Fruit fly (Drosophila melanogaster) whole organism, embryonic: ENCODE measurements around the gene CG7378.

Source experiments
- Bteb2 ChIP-seq: fragments of 200-800 bp; sonication (Bioruptor generic); optimal IDR thresholded peaks from 2 replicates; lab custom pipeline; 2016; ENCODE audit warnings: missing biosample characterization, missing genetic modification characterization
- CG10147 ChIP-seq: fragments of 200-800 bp; sonication (Bioruptor generic); optimal IDR thresholded peaks from 2 replicates; lab custom pipeline; 2019; ENCODE audit warnings: missing biosample characterization, mild to moderate bottlenecking, missing genetic modification characterization, moderate library complexity
- CG1024 ChIP-seq: fragments of 200-800 bp; sonication (Bioruptor generic); IDR thresholded peaks from 2 replicates; pipeline ENCODE4 v1.3.6; 2022; ENCODE audit warnings: missing biosample characterization, missing genetic modification characterization
- CG10959 ChIP-seq: fragments of 200-800 bp; sonication (Bioruptor generic); IDR thresholded peaks from 2 replicates; pipeline ENCODE4 v1.3.6; 2022; ENCODE audit warnings: missing biosample characterization, missing genetic modification characterization
- CG13296 ChIP-seq: fragments of 200-800 bp; sonication (Bioruptor generic); optimal IDR thresholded peaks from 3 replicates; lab custom pipeline; 2018; ENCODE audit warnings: missing biosample characterization, mild to moderate bottlenecking, missing genetic modification characterization
- CG13624 ChIP-seq: fragments of 200-800 bp; sonication (Bioruptor generic); optimal IDR thresholded peaks from 2 replicates; lab custom pipeline; 2016; ENCODE audit warnings: missing biosample characterization, missing genetic modification characterization
- CG14667 ChIP-seq: fragments of 200-800 bp; sonication (Bioruptor generic); IDR thresholded peaks from 2 replicates; pipeline ENCODE4 v1.3.6; 2022; ENCODE audit warnings: missing biosample characterization, missing genetic modification characterization
- CG14710 ChIP-seq: fragments of 200-800 bp; sonication (Bioruptor generic); optimal IDR thresholded peaks from 3 replicates; lab custom pipeline; 2019; ENCODE audit warnings: missing biosample characterization, mild to moderate bottlenecking, missing genetic modification characterization, moderate library complexity
- CG16863 ChIP-seq: fragments of 200-800 bp; sonication (Bioruptor generic); optimal IDR thresholded peaks from 3 replicates; lab custom pipeline; 2016; ENCODE audit warnings: missing biosample characterization, missing genetic modification characterization
- CG17359 ChIP-seq: fragments of 200-800 bp; sonication (Bioruptor generic); optimal IDR thresholded peaks from 3 replicates; lab custom pipeline; 2018; ENCODE audit warnings: missing biosample characterization, mild to moderate bottlenecking, missing genetic modification characterization, moderate library complexity
- CG2875 ChIP-seq: fragments of 200-800 bp; sonication (Bioruptor generic); optimal IDR thresholded peaks from 2 replicates; lab custom pipeline; 2017; ENCODE audit warnings: missing biosample characterization, mild to moderate bottlenecking, missing genetic modification characterization, missing genetic modification reagents
- CG30403 ChIP-seq: fragments of 200-800 bp; sonication (Bioruptor generic); optimal IDR thresholded peaks from 3 replicates; lab custom pipeline; 2016; ENCODE audit warnings: missing biosample characterization, missing genetic modification characterization
- CG5245 ChIP-seq: fragments of 200-800 bp; sonication (Bioruptor generic); optimal IDR thresholded peaks from 3 replicates; lab custom pipeline; 2016; ENCODE audit warnings: missing biosample characterization, missing genetic modification characterization
- CG6854 ChIP-seq: fragments of 200-800 bp; sonication (Bioruptor generic); optimal IDR thresholded peaks from 3 replicates; lab custom pipeline; 2017; ENCODE audit warnings: missing biosample characterization, mild to moderate bottlenecking, missing genetic modification characterization
- CG7271 ChIP-seq: fragments of 200-800 bp; sonication (Bioruptor generic); optimal IDR thresholded peaks from 2 replicates; lab custom pipeline; 2018; ENCODE audit warnings: missing biosample characterization, mild to moderate bottlenecking, missing genetic modification characterization, moderate library complexity
- CG7786 ChIP-seq: fragments of 200-800 bp; sonication (Bioruptor generic); optimal IDR thresholded peaks from 2 replicates; lab custom pipeline; 2016; ENCODE audit warnings: missing biosample characterization, missing genetic modification characterization
- CG8478 ChIP-seq: fragments of >200 bp; optimal IDR thresholded peaks from 2 replicates; lab custom pipeline; 2018
- D ChIP-seq, 2 experiments: fragments of 200-800 bp in 1 of 2; fragments of >200 bp in 1 of 2; sonication (Bioruptor generic) in 1 of 2; optimal IDR thresholded peaks; 2 replicates in 1 of 2; 3 replicates in 1 of 2; lab custom pipeline; 2017; ENCODE audit warnings: mild to moderate bottlenecking in 1 of 2, missing biosample characterization in 1 of 2, missing genetic modification characterization in 1 of 2, missing genetic modification reagents in 1 of 2
- D19A ChIP-seq: fragments of 200-800 bp; optimal IDR thresholded peaks from 3 replicates; lab custom pipeline; 2019; ENCODE audit warnings: missing biosample characterization, mild to moderate bottlenecking, missing genetic modification characterization, moderate library complexity
- Dip3 ChIP-seq: fragments of 200-800 bp; sonication (Bioruptor generic); optimal IDR thresholded peaks from 3 replicates; lab custom pipeline; 2016; ENCODE audit warnings: missing biosample characterization, missing genetic modification characterization
- Drgx ChIP-seq: fragments of 200-800 bp; sonication (Bioruptor generic); IDR thresholded peaks from 2 replicates; pipeline ENCODE4 v1.3.6; 2022; ENCODE audit warnings: missing biosample characterization, missing genetic modification characterization
- Ets97D ChIP-seq: fragments of 200-800 bp; sonication (Bioruptor generic); optimal IDR thresholded peaks from 3 replicates; lab custom pipeline; 2016; ENCODE audit warnings: missing biosample characterization, missing genetic modification characterization
- GATAe ChIP-seq: fragments of 200-800 bp; sonication (Bioruptor generic); conservative IDR thresholded peaks from 2 replicates; pipeline ENCODE4 v1.3.6; 2022; ENCODE audit warnings: missing biosample characterization, missing genetic modification characterization
- Jarid2 ChIP-seq: fragments of 200-800 bp; sonication (Bioruptor generic); optimal IDR thresholded peaks from 3 replicates; lab custom pipeline; 2017; ENCODE audit warnings: mild to moderate bottlenecking, missing biosample characterization, missing genetic modification reagents, missing genetic modification characterization
- Oli ChIP-seq: fragments of 200-800 bp; sonication (Bioruptor generic); optimal IDR thresholded peaks from 2 replicates; lab custom pipeline; 2018; ENCODE audit warnings: missing biosample characterization, mild to moderate bottlenecking, missing genetic modification characterization, moderate library complexity
- PHDP ChIP-seq: fragments of 200-800 bp; sonication (Bioruptor generic); optimal IDR thresholded peaks from 3 replicates; lab custom pipeline; 2018; ENCODE audit warnings: missing biosample characterization, mild to moderate bottlenecking, missing genetic modification characterization, moderate library complexity
- Usf ChIP-seq: fragments of 200-800 bp; sonication (Bioruptor generic); optimal IDR thresholded peaks from 2 replicates; lab custom pipeline; 2017; ENCODE audit warnings: missing genotype, missing biosample characterization, missing genetic modification characterization
- Vsx1 ChIP-seq: fragments of 200-800 bp; sonication (Bioruptor generic); optimal IDR thresholded peaks from 2 replicates; lab custom pipeline; 2017; ENCODE audit warnings: missing biosample characterization, mild to moderate bottlenecking, missing genetic modification characterization, missing genetic modification reagents
- abd-A ChIP-seq: fragments of 200-800 bp; sonication (Bioruptor generic); optimal IDR thresholded peaks from 3 replicates; lab custom pipeline; 2019; ENCODE audit warnings: missing biosample characterization, mild to moderate bottlenecking, missing genetic modification characterization, moderate library complexity
- cad ChIP-seq: fragments of >200 bp; optimal IDR thresholded peaks from 2 replicates; lab custom pipeline; 2017; ENCODE audit warnings: missing biosample characterization, missing genetic modification characterization
- cg ChIP-seq: fragments of 200-800 bp; sonication (Bioruptor generic); optimal IDR thresholded peaks from 3 replicates; lab custom pipeline; 2019; ENCODE audit warnings: missing biosample characterization, mild to moderate bottlenecking, missing genetic modification characterization, moderate library complexity
- esg ChIP-seq: fragments of 200-800 bp; sonication (Bioruptor generic); conservative IDR thresholded peaks from 2 replicates; pipeline ENCODE4 v1.3.6; 2022; ENCODE audit warnings: missing biosample characterization, missing genetic modification characterization
- fd64A ChIP-seq: fragments of 200-800 bp; sonication (Bioruptor generic); optimal IDR thresholded peaks from 3 replicates; lab custom pipeline; 2018; ENCODE audit warnings: missing biosample characterization, mild to moderate bottlenecking, missing genetic modification characterization
- fd96Cb ChIP-seq: fragments of 200-800 bp; sonication (Bioruptor generic); optimal IDR thresholded peaks from 2 replicates; lab custom pipeline; 2018; ENCODE audit warnings: missing biosample characterization, mild to moderate bottlenecking, missing genetic modification characterization, moderate library complexity
- grn ChIP-seq: fragments of 200-800 bp; sonication (Bioruptor generic); optimal IDR thresholded peaks from 3 replicates; lab custom pipeline; 2017; ENCODE audit warnings: missing biosample characterization, missing genetic modification characterization
- gsb-n ChIP-seq: fragments of 200-800 bp; sonication (Bioruptor generic); optimal IDR thresholded peaks from 3 replicates; lab custom pipeline; 2018; ENCODE audit warnings: missing biosample characterization, mild to moderate bottlenecking, missing genetic modification characterization
- hbn ChIP-seq: fragments of 200-800 bp; sonication (Bioruptor generic); IDR thresholded peaks from 2 replicates; pipeline ENCODE4 v1.3.6; 2022; ENCODE audit warnings: missing biosample characterization, missing genetic modification characterization; ENCODE audit not compliant: partially characterized antibody
- jigr1 ChIP-seq: fragments of 200-800 bp; sonication (Bioruptor generic); IDR thresholded peaks from 3 replicates; pipeline ENCODE4 v1.3.6; 2022; ENCODE audit warnings: missing biosample characterization, missing genetic modification characterization
- jing ChIP-seq: fragments of 200-800 bp; sonication (Bioruptor generic); optimal IDR thresholded peaks from 2 replicates; lab custom pipeline; 2018; ENCODE audit warnings: missing biosample characterization, mild to moderate bottlenecking, missing genetic modification characterization
- luna ChIP-seq: fragments of 200-800 bp; sonication (Bioruptor generic); optimal IDR thresholded peaks from 2 replicates; lab custom pipeline; 2016; ENCODE audit warnings: missing biosample characterization, missing genetic modification characterization
- nau ChIP-seq: fragments of 200-800 bp; sonication (Bioruptor generic); optimal IDR thresholded peaks from 3 replicates; lab custom pipeline; 2017; ENCODE audit warnings: missing biosample characterization, mild to moderate bottlenecking, missing genetic modification characterization, missing genetic modification reagents
- onecut ChIP-seq: fragments of 200-800 bp; sonication (Bioruptor generic); IDR thresholded peaks from 2 replicates; pipeline ENCODE4 v1.3.6; 2022; ENCODE audit warnings: missing biosample characterization, missing genetic modification characterization
- pb ChIP-seq: fragments of 200-800 bp; sonication (Bioruptor generic); optimal IDR thresholded peaks from 3 replicates; lab custom pipeline; 2016; ENCODE audit warnings: missing biosample characterization, missing genetic modification characterization
- pros ChIP-seq: fragments of 200-800 bp; sonication (Bioruptor generic); optimal IDR thresholded peaks from 3 replicates; lab custom pipeline; 2019; ENCODE audit warnings: missing biosample characterization, mild to moderate bottlenecking, missing genetic modification characterization, moderate library complexity
- psq ChIP-seq: fragments of 200-800 bp; sonication (Bioruptor generic); optimal IDR thresholded peaks from 2 replicates; lab custom pipeline; 2017; ENCODE audit warnings: missing biosample characterization, missing genetic modification characterization
- sug ChIP-seq: fragments of 200-800 bp; optimal IDR thresholded peaks from 2 replicates; lab custom pipeline; 2019; ENCODE audit warnings: missing biosample characterization, mild to moderate bottlenecking, missing genetic modification characterization, moderate library complexity
- tap ChIP-seq: fragments of 200-800 bp; optimal IDR thresholded peaks from 3 replicates; lab custom pipeline; 2019; ENCODE audit warnings: missing biosample characterization, mild to moderate bottlenecking, missing genetic modification characterization, moderate library complexity
- trh ChIP-seq: fragments of 200-800 bp; sonication (Bioruptor generic); optimal IDR thresholded peaks from 2 replicates; lab custom pipeline; 2016; ENCODE audit warnings: missing biosample characterization, missing genetic modification characterization
- yki ChIP-seq: fragments of >200 bp; optimal IDR thresholded peaks from 3 replicates; lab custom pipeline; 2018
- z ChIP-seq: fragments of 200-800 bp; sonication (Bioruptor generic); IDR thresholded peaks from 3 replicates; pipeline ENCODE4 v1.3.6; 2022; ENCODE audit warnings: missing biosample characterization, missing genetic modification characterization
- zf30C ChIP-seq: fragments of 200-800 bp; sonication (Bioruptor generic); optimal IDR thresholded peaks from 3 replicates; lab custom pipeline; 2018; ENCODE audit warnings: missing biosample characterization, mild to moderate bottlenecking, missing genetic modification characterization
- zfh1 ChIP-seq: fragments of 200-800 bp; sonication (Bioruptor generic); IDR thresholded peaks from 3 replicates; pipeline ENCODE4 v1.3.6; 2022; ENCODE audit warnings: missing biosample characterization, missing genetic modification characterization

The CG7378 gene

DNA sequence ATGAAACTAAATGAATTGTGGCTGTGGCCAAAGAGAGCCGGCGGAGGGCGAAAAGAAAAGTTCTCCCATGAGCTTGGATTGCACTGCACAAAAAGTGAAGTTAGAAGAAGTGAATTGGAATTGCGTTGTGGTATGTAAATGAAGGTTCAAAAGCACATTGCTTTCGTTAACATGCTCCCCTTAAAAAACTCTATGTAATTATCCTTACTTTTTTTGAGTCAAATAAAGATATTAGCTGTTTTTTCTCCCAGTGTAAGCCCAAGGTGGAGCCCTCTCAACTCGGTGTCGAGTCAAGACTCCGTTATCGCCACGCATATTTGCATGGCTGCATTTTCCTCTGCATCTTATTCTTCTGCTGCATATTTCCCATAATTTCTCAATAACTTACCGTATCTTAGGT, 23.3 kb downstream of the CG7378 start (continued):
- no peak for TF ChIP-seq z (GFP tag; lab: Robert Waterston, UW)
- TF ChIP-seq gsb-n (tag; lab: Kevin White, UChicago) = peak; percentile 28
- no peak for TF ChIP-seq Dip3 (GFP tag; lab: Kevin White, UChicago)
- TF ChIP-seq cg (GFP tag; lab: Kevin White, UChicago) = no peak
- TF ChIP-seq grn (GFP tag; lab: Kevin White, UChicago) = no peak
- TF ChIP-seq CG17359 = peak; percentile 51
- TF ChIP-seq CG1024 = peak; percentile 65
- no peak for TF ChIP-seq CG13296
- TF ChIP-seq CG14667 (GFP tag; lab: Robert Waterston, UW) = peak; percentile 29; the same call in 1 of the 2 replicates
- TF ChIP-seq CG10959 (GFP tag; lab: Robert Waterston, UW) = peak; percentile 65
- no peak for TF ChIP-seq luna (GFP tag; lab: Kevin White, UChicago)
- TF ChIP-seq tap = peak; percentile 33
- peak; percentile 50 for TF ChIP-seq CG30403 (GFP tag; lab: Kevin White, UChicago)
- TF ChIP-seq zf30C (GFP tag; lab: Kevin White, UChicago) = no peak
- peak; percentile 40 for TF ChIP-seq D19A
- no peak for TF ChIP-seq sug (tag; lab: Kevin White, UChicago)
- no peak for TF ChIP-seq CG13624 (GFP tag; lab: Kevin White, UChicago)
- TF ChIP-seq jing (GFP tag; lab: Kevin White, UChicago) = no peak
- TF ChIP-seq Bteb2 (GFP tag; lab: Kevin White, UChicago) = no peak
- peak; percentile 17; the same call in 1 of the 2 replicates for TF ChIP-seq onecut (GFP tag; lab: Robert Waterston, UW)
- TF ChIP-seq CG6854 (GFP tag; lab: Kevin White, UChicago) = no peak
- no peak for TF ChIP-seq CG10147 (GFP tag; lab: Kevin White, UChicago)
- no peak for TF ChIP-seq CG8478 (lab: Kevin White, UChicago)
- TF ChIP-seq zfh1 (GFP tag; lab: Robert Waterston, UW) = peak; percentile 83
- TF ChIP-seq Vsx1 (GFP tag; lab: Kevin White, UChicago) = no peak
- peak; percentile 15 for TF ChIP-seq CG7786 (GFP tag; lab: Kevin White, UChicago)
- TF ChIP-seq pros = no peak
- no peak for TF ChIP-seq Usf (GFP tag; lab: Kevin White, UChicago)
- no peak for TF ChIP-seq abd-A (tag; lab: Kevin White, UChicago)
- TF ChIP-seq cad (GFP tag; lab: Kevin White, UChicago) = no peak
- peak; percentile 55; the same call in 1 of the 3 replicates for TF ChIP-seq jigr1 (GFP tag; lab: Robert Waterston, UW)
- peak; percentile 58 for TF ChIP-seq CG14710
- TF ChIP-seq CG7271 (tag; lab: Kevin White, UChicago) = no peak
- TF ChIP-seq nau (GFP tag; lab: Kevin White, UChicago) = no peak
- peak; percentile 18 for TF ChIP-seq CG16863
- no peak for TF ChIP-seq D (optimal IDR thresholded peaks at IDR 0.05; lab: Kevin White, UChicago)
- peak; percentile 61 for TF ChIP-seq D (GFP tag; optimal IDR thresholded peaks at IDR 0.05; lab: Kevin White, UChicago)
- TF ChIP-seq Oli (tag; lab: Kevin White, UChicago) = peak; percentile 63
- TF ChIP-seq fd96Cb = peak; percentile 66
- no peak for TF ChIP-seq fd64A (GFP tag; lab: Kevin White, UChicago)
- no peak for TF ChIP-seq Jarid2 (GFP tag; lab: Kevin White, UChicago)
- TF ChIP-seq trh (GFP tag; lab: Kevin White, UChicago) = no peak
- no peak for TF ChIP-seq hbn (GFP tag; lab: Robert Waterston, UW)
- TF ChIP-seq PHDP (tag; lab: Kevin White, UChicago) = peak; percentile 5
- TF ChIP-seq GATAe = no peak
- TF ChIP-seq psq = no peak
- TF ChIP-seq pb = no peak
- no peak for TF ChIP-seq CG2875 (GFP tag; lab: Kevin White, UChicago)
- peak; percentile 43 for TF ChIP-seq esg (GFP tag; lab: Robert Waterston, UW)
- peak; percentile 61 for TF ChIP-seq Drgx
- TF ChIP-seq yki = no peak
- TF ChIP-seq Ets97D = no peak
- TF ChIP-seq CG5245 = peak; percentile 56
